Worm (Caenorhabditis elegans): Measurements from ENCODE around the gene fbxa-107.

- TF ChIP-seq lin-14 (GFP tag; optimal IDR thresholded peaks at IDR 0.05) (no peak), pqm-1 (tag; optimal IDR thresholded peaks at IDR 0.05) (no peak), ama-1 (optimal IDR thresholded peaks at IDR 0.05) (no peak), lin-35 (GFP tag; optimal IDR thresholded peaks at IDR 0.05) (no peak), tbx-2 (tag; optimal IDR thresholded peaks at IDR 0.05) (no peak)
Measured at ce11 chrV:18091216-18091615, 32.5 kb upstream of the fbxa-107 start.

All from whole organism, L1 larva.